Fruit fly (Drosophila melanogaster): Measurements from ENCODE around the gene Peritrophin-15b.

Peritrophin-15b gene

DNA sequence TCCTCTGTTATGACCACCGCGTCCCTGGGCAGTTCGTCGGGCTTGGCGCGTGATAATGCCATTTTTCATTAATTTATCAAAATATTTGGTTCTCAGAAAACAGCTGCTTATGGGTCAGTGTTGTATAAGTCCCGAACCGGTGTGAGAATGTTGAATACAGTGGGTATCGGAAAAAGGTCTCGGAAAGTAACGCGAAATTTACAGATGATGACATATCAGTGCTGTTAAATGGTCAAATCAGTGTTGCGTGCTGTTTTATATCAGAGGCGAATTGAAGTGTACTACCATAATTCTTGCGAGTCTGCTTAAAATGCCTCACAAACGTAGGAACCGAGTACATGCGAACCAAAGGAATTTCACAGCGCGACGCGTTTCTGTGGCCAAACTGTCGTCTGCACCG is 12.1 kb downstream of the Peritrophin-15b start, which contains the start of the genes CG13392 and Rcd4 (continued):
- TF ChIP-seq CG13287 (GFP tag; IDR thresholded peaks at IDR 0.05; ENCODE audit: partially characterized antibody) (peak; percentile 80), unpg (GFP tag; optimal IDR thresholded peaks at IDR 0.05) (peak; percentile 49), Myb (GFP tag; optimal IDR thresholded peaks at IDR 0.05) (peak; percentile 77), inv (GFP tag; IDR thresholded peaks at IDR 0.05; ENCODE audit: partially characterized antibody) (0 out of 2 replicates have a peak, but pooled peaks have one; percentile 22), Hr39 (optimal IDR thresholded peaks at IDR 0.05) (no peak), CG11696 (GFP tag; IDR thresholded peaks at IDR 0.05) (no peak), HLH54F (GFP tag; optimal IDR thresholded peaks at IDR 0.05) (peak; percentile 81), ssp (GFP tag; IDR thresholded peaks at IDR 0.05) (peak; percentile 32; the same call in 1 of the 2 replicates), CG4360 (GFP tag; IDR thresholded peaks at IDR 0.05) (no peak), nmo (GFP tag; optimal IDR thresholded peaks at IDR 0.05) (peak; percentile 51), CrebB (tag; optimal IDR thresholded peaks at IDR 0.05) (peak; percentile 50), fru (optimal IDR thresholded peaks at IDR 0.05) (no peak), Nf-YA (GFP tag; IDR thresholded peaks at IDR 0.05) (no peak), CG34376 (GFP tag; optimal IDR thresholded peaks at IDR 0.05) (peak; percentile 66), CG31224 (GFP tag; IDR thresholded peaks at IDR 0.05) (no peak; the same call in 1 of the 2 replicates), CG4730 (GFP tag; IDR thresholded peaks at IDR 0.05) (0 out of 2 replicates have a peak, but pooled peaks have one; percentile 28), Mrtf (GFP tag; IDR thresholded peaks at IDR 0.05) (0 out of 3 replicates have a peak, but pooled peaks have one; percentile 34), Oli (tag; optimal IDR thresholded peaks at IDR 0.05) (no peak), CG18599 (GFP tag; optimal IDR thresholded peaks at IDR 0.05) (peak; percentile 75), CG10979 (tag; optimal IDR thresholded peaks at IDR 0.05) (peak; percentile 39), CG1024 (GFP tag; IDR thresholded peaks at IDR 0.05) (0 out of 2 replicates have a peak, but pooled peaks have one; percentile 16), ara (GFP tag; IDR thresholded peaks at IDR 0.05) (0 out of 2 replicates have a peak, but pooled peaks have one; percentile 29), prd (optimal IDR thresholded peaks at IDR 0.05) (no peak), prd (GFP tag; IDR thresholded peaks at IDR 0.05) (peak; percentile 53; the same call in 2 of the 3 replicates), CG7928 (GFP tag; optimal IDR thresholded peaks at IDR 0.05) (peak; percentile 25), repo (GFP tag; optimal IDR thresholded peaks at IDR 0.05) (peak; percentile 62), CG32767 (GFP tag; IDR thresholded peaks at IDR 0.05) (no peak), Taf1 (GFP tag; IDR thresholded peaks at IDR 0.05) (peak; percentile 58), Fer3 (tag; optimal IDR thresholded peaks at IDR 0.05) (peak; percentile 73), ttk (GFP tag; IDR thresholded peaks at IDR 0.05) (no peak), Gug (GFP tag; IDR thresholded peaks at IDR 0.05) (peak; percentile 48; the same call in 1 of the 4 replicates), CG6654 (GFP tag; optimal IDR thresholded peaks at IDR 0.05) (peak; percentile 1), Jarid2 (GFP tag; optimal IDR thresholded peaks at IDR 0.05) (no peak), nom (GFP tag; optimal IDR thresholded peaks at IDR 0.05) (peak; percentile 52), D19A (tag; optimal IDR thresholded peaks at IDR 0.05) (no peak), Sin3A (optimal IDR thresholded peaks at IDR 0.05) (peak; percentile 32), ftz-f1 (GFP tag; optimal IDR thresholded peaks at IDR 0.05) (peak; percentile 23), CG18476 (GFP tag; optimal IDR thresholded peaks at IDR 0.05) (peak; percentile 28), lilli (GFP tag; optimal IDR thresholded peaks at IDR 0.05) (peak; percentile 83), CG42726 (GFP tag; IDR thresholded peaks at IDR 0.05; ENCODE audit: partially characterized antibody) (no peak), dmrt99B (tag; optimal IDR thresholded peaks at IDR 0.05) (peak; percentile 21), CG16813 (GFP tag; IDR thresholded peaks at IDR 0.05; ENCODE audit: partially characterized antibody) (peak; percentile 57), CG7745 (tag; optimal IDR thresholded peaks at IDR 0.05) (no peak), H15 (GFP tag; IDR thresholded peaks at IDR 0.05) (peak; percentile 56; the same call in 1 of the 3 replicates), CG10366 (GFP tag; IDR thresholded peaks at IDR 0.05) (peak; percentile 38; the same call in 1 of the 2 replicates), rib (GFP tag; IDR thresholded peaks at IDR 0.05) (peak; percentile 76), tio (GFP tag; optimal IDR thresholded peaks at IDR 0.05) (no peak), MTF-1 (GFP tag; optimal IDR thresholded peaks at IDR 0.05; ENCODE audit: borderline replicate concordance) (peak; percentile 13), wek (GFP tag; optimal IDR thresholded peaks at IDR 0.05) (no peak), sqz (GFP tag; optimal IDR thresholded peaks at IDR 0.05) (no peak), zfh1 (GFP tag; IDR thresholded peaks at IDR 0.05) (peak; percentile 75; the same call in 2 of the 3 replicates)
